Fruit fly (Drosophila melanogaster) whole organism: ENCODE results near the gene CG31638.

Experiments used
- CG8478 ChIP-seq: fragments of >200 bp; optimal IDR thresholded peaks from 2 replicates; lab custom pipeline; 2018; ENCODE audit warnings: inconsistent platforms
- Dll ChIP-seq: fragments of >200 bp; optimal IDR thresholded peaks from 2 replicates; lab custom pipeline; 2017
- EcR ChIP-seq, 2 experiments: fragments of >200 bp; optimal IDR thresholded peaks; 2 replicates each; lab custom pipeline; 2017; ENCODE audit warnings: missing biosample characterization in 2 of 2, missing genetic modification characterization in 2 of 2, missing genetic modification reagents in 2 of 2
- pan ChIP-seq: fragments of >200 bp; optimal IDR thresholded peaks from 2 replicates; lab custom pipeline; 2017
- psq ChIP-seq: fragments of >200 bp; optimal IDR thresholded peaks from 2 replicates; lab custom pipeline; 2017
- usp ChIP-seq: fragments of >200 bp; optimal IDR thresholded peaks from 2 replicates; lab custom pipeline; 2017; ENCODE audit warnings: missing biosample characterization, missing genetic modification characterization, mixed read lengths

The CG31638 gene

dm6 chr2L:6479226-6479906 lies 11.5 kb upstream of the CG31638 start:
- TF ChIP-seq psq (no peak), usp (GFP tag; lab: Kevin White, UChicago) (no peak), CG8478 (lab: Kevin White, UChicago) (no peak), EcR (GFP tag; optimal IDR thresholded peaks at IDR 0.05; lab: Kevin White, UChicago) (no peak), Dll (lab: Kevin White, UChicago) (no peak), pan (lab: Kevin White, UChicago) (no peak)

- no peak for TF ChIP-seq Dll (lab: Kevin White, UChicago)
- no peak for TF ChIP-seq EcR (GFP tag; optimal IDR thresholded peaks at IDR 0.05; lab: Kevin White, UChicago)
- TF ChIP-seq psq, result no peak
- TF ChIP-seq usp (GFP tag; lab: Kevin White, UChicago), result no peak
- TF ChIP-seq CG8478 (lab: Kevin White, UChicago), result no peak
- TF ChIP-seq pan (lab: Kevin White, UChicago), result no peak
Measured at dm6 chr2L:6480212-6480994, 10.5 kb upstream of the CG31638 start, which contains the start of the genes Sec61alpha and Daxx. Gene Sec61alpha, minus strand, starts transcription at chr2L:6480575. Gene Daxx, plus strand, starts transcription at chr2L:6480929.

- TF ChIP-seq EcR (GFP tag; optimal IDR thresholded peaks at IDR 0.05; lab: Kevin White, UChicago) (no peak), psq (no peak), pan (lab: Kevin White, UChicago) (no peak), usp (GFP tag; lab: Kevin White, UChicago) (no peak), Dll (lab: Kevin White, UChicago) (no peak), CG8478 (lab: Kevin White, UChicago) (no peak)
Measured at dm6 chr2L:6481310-6481738, 9.5 kb upstream of the CG31638 start.

dm6 chr2L:6488676-6489140 lies 2.2 kb upstream of the CG31638 start, which contains the start of the genes KFase and epsilonCOP:
Gene KFase, minus strand, starts transcription at chr2L:6488756.
Gene epsilonCOP, plus strand, starts transcription at chr2L:6489090.
- no peak for TF ChIP-seq psq
- TF ChIP-seq pan (lab: Kevin White, UChicago), result no peak
- TF ChIP-seq usp (GFP tag; lab: Kevin White, UChicago), result no peak
- no peak for TF ChIP-seq CG8478 (lab: Kevin White, UChicago)
- no peak for TF ChIP-seq Dll (lab: Kevin White, UChicago)
- no peak for TF ChIP-seq EcR (GFP tag; optimal IDR thresholded peaks at IDR 0.05; lab: Kevin White, UChicago)

dm6 chr2L:6494405-6494816 lies 3.5 kb downstream of the CG31638 start, which contains the start of gene CG9547:
Gene CG9547, minus strand, starts transcription at chr2L:6494532.
- TF ChIP-seq psq, result no peak
- no peak for TF ChIP-seq EcR (GFP tag; optimal IDR thresholded peaks at IDR 0.05; lab: Kevin White, UChicago)
- no peak for TF ChIP-seq usp (GFP tag; lab: Kevin White, UChicago)
- no peak for TF ChIP-seq CG8478 (lab: Kevin White, UChicago)
- TF ChIP-seq Dll (lab: Kevin White, UChicago), result no peak

dm6 chr2L:6496753-6497152 lies 5.9 kb downstream of the CG31638 start, which contains the start of gene CG9550:
Gene CG9550, plus strand, starts transcription at chr2L:6497053.
- TF ChIP-seq Dll (lab: Kevin White, UChicago), result no peak
- TF ChIP-seq psq, result no peak
- no peak for TF ChIP-seq pan (lab: Kevin White, UChicago)
- no peak for TF ChIP-seq usp (GFP tag; lab: Kevin White, UChicago)
- no peak for TF ChIP-seq EcR (GFP tag; optimal IDR thresholded peaks at IDR 0.05; lab: Kevin White, UChicago)
- TF ChIP-seq CG8478 (lab: Kevin White, UChicago), result no peak

- TF ChIP-seq usp (GFP tag; lab: Kevin White, UChicago) (no peak), Dll (lab: Kevin White, UChicago) (no peak), EcR (GFP tag; optimal IDR thresholded peaks at IDR 0.05; lab: Kevin White, UChicago) (no peak), psq (no peak), pan (lab: Kevin White, UChicago) (no peak), CG8478 (lab: Kevin White, UChicago) (no peak)
Measured at dm6 chr2L:6498448-6498847, 7.6 kb downstream of the CG31638 start, which contains the start of gene CG31637. Gene CG31637, plus strand, starts transcription at chr2L:6498647.

- TF ChIP-seq CG8478 (lab: Kevin White, UChicago) (no peak), pan (lab: Kevin White, UChicago) (no peak), EcR (GFP tag; optimal IDR thresholded peaks at IDR 0.05; lab: Kevin White, UChicago) (no peak), psq (no peak), usp (GFP tag; lab: Kevin White, UChicago) (no peak), Dll (lab: Kevin White, UChicago) (no peak)
Measured at dm6 chr2L:6500648-6501325, 9.9 kb downstream of the CG31638 start.

dm6 chr2L:6502887-6503723 lies 12.2 kb downstream of the CG31638 start:
- no peak for TF ChIP-seq CG8478 (lab: Kevin White, UChicago)
- TF ChIP-seq pan (lab: Kevin White, UChicago), result no peak
- TF ChIP-seq EcR (GFP tag; optimal IDR thresholded peaks at IDR 0.05; lab: Kevin White, UChicago), result no peak
- no peak for TF ChIP-seq usp (GFP tag; lab: Kevin White, UChicago)
- TF ChIP-seq Dll (lab: Kevin White, UChicago), result no peak
- TF ChIP-seq psq, result no peak

dm6 chr2L:6503724-6504037 lies 12.8 kb downstream of the CG31638 start:
- no peak for TF ChIP-seq psq
- TF ChIP-seq EcR (GFP tag; optimal IDR thresholded peaks at IDR 0.05; lab: Kevin White, UChicago), result no peak
- TF ChIP-seq usp (GFP tag; lab: Kevin White, UChicago), result no peak
- no peak for TF ChIP-seq Dll (lab: Kevin White, UChicago)
- TF ChIP-seq pan (lab: Kevin White, UChicago), result no peak
- no peak for TF ChIP-seq CG8478 (lab: Kevin White, UChicago)
